Worm (Caenorhabditis elegans) whole organism, L4/young adult: ENCODE results near the gene ZK686.6.

ENCODE experiments used
- W03F9.2 ChIP-seq: fragments of 150-350 bp; optimal IDR thresholded peaks from 2 replicates; lab custom pipeline; 2014; ENCODE audit warnings: missing biosample characterization, missing genetic modification characterization
- dao-5 ChIP-seq: sonication (generic microtip); optimal IDR thresholded peaks from 2 replicates; lab custom pipeline; 2016; ENCODE audit warnings: missing genotype, missing genetic modification characterization, moderate library complexity, missing compliant biosample characterization
- him-1 ChIP-seq: sonication (generic microtip); optimal IDR thresholded peaks from 2 replicates; lab custom pipeline; 2016; ENCODE audit warnings: missing genotype, missing genetic modification reagents, missing genetic modification characterization, missing compliant biosample characterization

DNA sequence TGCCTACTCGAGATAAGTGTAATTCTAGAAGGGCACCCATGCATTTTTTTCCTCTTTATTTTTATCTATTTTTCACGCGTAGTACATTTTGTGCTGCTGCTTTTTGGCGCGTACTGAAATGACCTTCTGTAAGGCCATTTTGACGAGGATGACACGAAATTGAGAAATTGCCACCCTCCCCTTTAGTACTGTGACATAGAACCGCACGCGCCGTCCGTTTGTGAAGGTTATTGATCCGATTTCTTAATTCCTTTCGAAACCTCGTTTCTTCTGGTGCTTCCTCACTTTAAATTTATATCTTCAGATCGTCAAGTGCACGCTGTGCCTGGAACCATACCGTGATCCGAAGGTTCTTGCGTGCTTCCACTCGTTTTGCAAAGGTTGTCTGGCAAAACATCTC lies 41.7 kb downstream of the ZK686.6 start:
- TF ChIP-seq him-1 (no peak), dao-5 (tag; lab: Kevin White, UChicago) (no peak), W03F9.2 (tag; lab: Kevin White, UChicago) (no peak)
